Worm (Caenorhabditis elegans) whole organism, young adult: ENCODE measurements around the gene ZC84.6.

Experiments
- C17E4.6 ChIP-seq: fragments of 200-800 bp; sonication (Bioruptor generic); IDR thresholded peaks from 2 replicates; pipeline ENCODE4 v1.3.6; 2022; ENCODE audit warnings: missing genetic modification reagents, missing genetic modification characterization, missing compliant biosample characterization
- F22D6.2 ChIP-seq: sonication (generic microtip); optimal IDR thresholded peaks from 2 replicates; lab custom pipeline; 2016; ENCODE audit warnings: mild to moderate bottlenecking, missing genetic modification characterization, missing compliant biosample characterization
- athp-1 ChIP-seq: sonication (generic microtip); optimal IDR thresholded peaks from 2 replicates; lab custom pipeline; 2017; ENCODE audit warnings: mild to moderate bottlenecking, missing genetic modification characterization, missing compliant biosample characterization
- ceh-27 ChIP-seq: fragments of 200-800 bp; sonication (Bioruptor generic); optimal IDR thresholded peaks from 2 replicates; lab custom pipeline; 2018; ENCODE audit warnings: mild to moderate bottlenecking, missing genetic modification characterization, moderate library complexity, missing compliant biosample characterization
- dpl-1 ChIP-seq: fragments of 150-350 bp; optimal IDR thresholded peaks from 2 replicates; lab custom pipeline; 2014; ENCODE audit warnings: missing biosample characterization, missing genetic modification reagents, missing genetic modification characterization
- nfya-1 ChIP-seq: sonication (generic microtip); optimal IDR thresholded peaks from 2 replicates; lab custom pipeline; 2017; ENCODE audit warnings: antibody characterized with exemption, missing compliant biosample characterization, missing genetic modification characterization, borderline replicate concordance; ENCODE audit not compliant: insufficient read depth
- nhr-27 ChIP-seq: fragments of 200-800 bp; sonication (Bioruptor generic); optimal IDR thresholded peaks from 2 replicates; lab custom pipeline; 2018; ENCODE audit warnings: mild to moderate bottlenecking, missing genetic modification characterization, moderate library complexity, missing compliant biosample characterization

DNA sequence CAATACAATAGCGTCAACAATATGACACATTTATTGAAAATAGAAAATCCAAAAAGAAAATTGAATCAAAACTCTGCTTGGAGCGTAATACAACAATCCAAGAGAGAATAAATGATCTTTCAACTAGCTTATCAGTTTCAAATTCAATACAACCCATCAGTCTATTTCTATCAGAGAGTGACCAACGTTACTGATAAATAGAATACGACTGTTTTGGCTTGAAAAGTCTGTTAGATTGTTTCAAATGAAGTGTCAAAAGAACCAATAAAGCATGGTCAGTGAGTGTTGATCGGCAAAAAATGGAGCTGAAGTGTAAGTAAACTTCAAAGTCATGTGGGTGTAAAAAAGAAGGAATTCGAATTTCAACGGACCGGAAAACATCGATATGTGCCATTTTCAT, 38.1 kb upstream of the ZC84.6 start:
- TF ChIP-seq C17E4.6 (GFP tag; lab: Robert Waterston, UW) = no peak
- no peak for TF ChIP-seq ceh-27 (GFP tag; lab: Kevin White, UChicago)
- TF ChIP-seq athp-1 = no peak
- TF ChIP-seq nhr-27 (tag; lab: Kevin White, UChicago) = no peak
- no peak for TF ChIP-seq dpl-1 (GFP tag; lab: Kevin White, UChicago)
- no peak for TF ChIP-seq nfya-1 (tag; lab: Kevin White, UChicago)
- no peak for TF ChIP-seq F22D6.2 (tag; lab: Kevin White, UChicago)
